Worm (Caenorhabditis elegans) whole organism, L3 larva: ENCODE measurements around the gene F55G1.1.

Source experiments
- R02D3.7 ChIP-seq: fragments of 150-350 bp; optimal IDR thresholded peaks from 2 replicates; lab custom pipeline; 2014; ENCODE audit warnings: missing biosample characterization, missing genetic modification characterization
- ZK546.5 ChIP-seq: sonication (generic microtip); optimal IDR thresholded peaks from 2 replicates; lab custom pipeline; 2017; ENCODE audit warnings: missing biosample characterization, missing genetic modification characterization
- aly-2 ChIP-seq: fragments of 150-350 bp; optimal IDR thresholded peaks from 2 replicates; lab custom pipeline; 2014; ENCODE audit warnings: missing biosample characterization, missing genetic modification characterization
- ama-1 ChIP-seq: fragments of 150-350 bp; optimal IDR thresholded peaks from 2 replicates; lab custom pipeline; 2018
- ceh-16 ChIP-seq: sonication (generic microtip); optimal IDR thresholded peaks from 2 replicates; lab custom pipeline; 2017; ENCODE audit warnings: missing biosample characterization, missing genetic modification characterization
- ceh-28 ChIP-seq: fragments of 150-350 bp; optimal IDR thresholded peaks from 2 replicates; lab custom pipeline; 2014; ENCODE audit warnings: missing biosample characterization, missing genetic modification reagents, missing genetic modification characterization
- ceh-82 ChIP-seq: fragments of 150-350 bp; optimal IDR thresholded peaks from 2 replicates; lab custom pipeline; 2014; ENCODE audit warnings: missing biosample characterization, missing genetic modification characterization
- ceh-9 ChIP-seq: sonication (generic microtip); optimal IDR thresholded peaks from 2 replicates; lab custom pipeline; 2018; ENCODE audit warnings: missing biosample characterization, missing genetic modification characterization
- daf-12 ChIP-seq: fragments of 150-350 bp; optimal IDR thresholded peaks from 2 replicates; lab custom pipeline; 2014; ENCODE audit warnings: missing biosample characterization, missing genetic modification reagents, missing genetic modification characterization
- egl-27 ChIP-seq: sonication (generic microtip); optimal IDR thresholded peaks from 4 replicates; lab custom pipeline; 2017; ENCODE audit warnings: missing biosample characterization, missing genetic modification reagents, missing genetic modification characterization
- egl-5 ChIP-seq: fragments of 150-350 bp; optimal IDR thresholded peaks from 2 replicates; lab custom pipeline; 2017; ENCODE audit warnings: missing biosample characterization, missing genetic modification reagents, missing genetic modification characterization, inconsistent platforms
- elt-1 ChIP-seq: fragments of 150-350 bp; optimal IDR thresholded peaks from 2 replicates; lab custom pipeline; 2014; ENCODE audit warnings: missing biosample characterization, missing genetic modification characterization
- elt-2 ChIP-seq: sonication (generic microtip); optimal IDR thresholded peaks from 2 replicates; lab custom pipeline; 2016; ENCODE audit warnings: missing genetic modification reagents, mild to moderate bottlenecking, missing genetic modification characterization, missing compliant biosample characterization
- elt-3 ChIP-seq, 3 experiments: fragments of 150-350 bp in 1 of 3; sonication (generic microtip) in 2 of 3; optimal IDR thresholded peaks; 2 replicates in 2 of 3; 4 replicates in 1 of 3; lab custom pipeline; 2014 to 2017; ENCODE audit warnings: missing biosample characterization in 3 of 3, missing genetic modification characterization in 3 of 3
- eor-1 ChIP-seq, 2 experiments: fragments of 150-350 bp; optimal IDR thresholded peaks; 2 replicates each; lab custom pipeline; 2014 to 2018; ENCODE audit warnings: missing biosample characterization in 2 of 2, missing genetic modification characterization in 2 of 2
- fkh-10 ChIP-seq: sonication (generic microtip); optimal IDR thresholded peaks from 2 replicates; lab custom pipeline; 2017; ENCODE audit warnings: missing biosample characterization, missing genetic modification reagents, missing genetic modification characterization
- fkh-2 ChIP-seq: fragments of 150-350 bp; optimal IDR thresholded peaks from 2 replicates; lab custom pipeline; 2014; ENCODE audit warnings: missing biosample characterization, missing genetic modification reagents, missing genetic modification characterization
- fos-1 ChIP-seq: fragments of 150-350 bp; optimal IDR thresholded peaks from 2 replicates; lab custom pipeline; 2014; ENCODE audit warnings: missing biosample characterization, missing genetic modification characterization
- hmg-11 ChIP-seq: sonication (generic microtip); optimal IDR thresholded peaks from 2 replicates; lab custom pipeline; 2016; ENCODE audit warnings: missing genetic modification characterization, missing compliant biosample characterization
- jun-1 ChIP-seq: fragments of 150-350 bp; optimal IDR thresholded peaks from 2 replicates; lab custom pipeline; 2014; ENCODE audit warnings: missing biosample characterization, missing genetic modification reagents, missing genetic modification characterization
- lin-15B ChIP-seq: fragments of 150-350 bp; optimal IDR thresholded peaks from 2 replicates; lab custom pipeline; 2014; ENCODE audit warnings: missing biosample characterization, missing genetic modification characterization
- lin-39 ChIP-seq: fragments of 150-350 bp; optimal IDR thresholded peaks from 2 replicates; lab custom pipeline; 2018; ENCODE audit warnings: missing biosample characterization, missing genetic modification reagents, missing genetic modification characterization
- lsy-12 ChIP-seq: sonication (generic microtip); optimal IDR thresholded peaks from 2 replicates; lab custom pipeline; 2016; ENCODE audit warnings: mild to moderate bottlenecking, missing genetic modification characterization, missing compliant biosample characterization
- mdl-1 ChIP-seq: fragments of 150-350 bp; optimal IDR thresholded peaks from 2 replicates; lab custom pipeline; 2014; ENCODE audit warnings: missing biosample characterization, missing genetic modification characterization
- mml-1 ChIP-seq: fragments of 150-350 bp; sonication (generic microtip); optimal IDR thresholded peaks from 3 replicates; lab custom pipeline; 2014; ENCODE audit warnings: missing biosample characterization, missing genetic modification characterization
- nfya-1 ChIP-seq: sonication (generic microtip); optimal IDR thresholded peaks from 2 replicates; lab custom pipeline; 2017; ENCODE audit warnings: missing genetic modification characterization, mild to moderate bottlenecking, missing compliant biosample characterization, antibody characterized with exemption, moderate library complexity; ENCODE audit not compliant: insufficient read depth
- nhr-11 ChIP-seq: fragments of 150-350 bp; optimal IDR thresholded peaks from 2 replicates; lab custom pipeline; 2014; ENCODE audit warnings: missing biosample characterization, missing genetic modification characterization
- nhr-12 ChIP-seq: fragments of 150-350 bp; optimal IDR thresholded peaks from 2 replicates; lab custom pipeline; 2014; ENCODE audit warnings: missing biosample characterization, missing genetic modification characterization
- nhr-23 ChIP-seq: fragments of 150-350 bp; optimal IDR thresholded peaks from 2 replicates; lab custom pipeline; 2014; ENCODE audit warnings: missing biosample characterization, missing genetic modification reagents, missing genetic modification characterization
- nhr-237 ChIP-seq: fragments of 150-350 bp; optimal IDR thresholded peaks from 2 replicates; lab custom pipeline; 2014; ENCODE audit warnings: missing biosample characterization, missing genetic modification characterization
- nhr-25 ChIP-seq: sonication (generic microtip); optimal IDR thresholded peaks from 2 replicates; lab custom pipeline; 2017; ENCODE audit warnings: missing biosample characterization, missing genetic modification characterization
- nhr-28 ChIP-seq: fragments of 150-350 bp; optimal IDR thresholded peaks from 2 replicates; lab custom pipeline; 2014; ENCODE audit warnings: missing biosample characterization, missing genetic modification characterization
- nhr-43 ChIP-seq: sonication (generic microtip); optimal IDR thresholded peaks from 2 replicates; lab custom pipeline; 2016; ENCODE audit warnings: mild to moderate bottlenecking, missing genetic modification characterization, missing compliant biosample characterization; ENCODE audit not compliant: poor library complexity, severe bottlenecking
- nhr-67 ChIP-seq: fragments of 150-350 bp; optimal IDR thresholded peaks from 2 replicates; lab custom pipeline; 2014; ENCODE audit warnings: missing biosample characterization, missing genetic modification characterization
- nhr-76 ChIP-seq: fragments of 150-350 bp; sonication (generic microtip); optimal IDR thresholded peaks from 5 replicates; lab custom pipeline; 2014; ENCODE audit warnings: missing biosample characterization, missing genetic modification characterization
- nhr-77 ChIP-seq: fragments of 150-350 bp; optimal IDR thresholded peaks from 2 replicates; lab custom pipeline; 2014; ENCODE audit warnings: missing biosample characterization, missing genetic modification characterization
- pha-4 ChIP-seq: fragments of 150-350 bp; optimal IDR thresholded peaks from 2 replicates; lab custom pipeline; 2014; ENCODE audit warnings: missing biosample characterization, missing genetic modification reagents, missing genetic modification characterization
- pqm-1 ChIP-seq: fragments of 150-350 bp; optimal IDR thresholded peaks from 2 replicates; lab custom pipeline; 2017; ENCODE audit warnings: missing biosample characterization, missing genetic modification characterization, inconsistent platforms
- sea-2 ChIP-seq: fragments of 150-350 bp; sonication (generic microtip); optimal IDR thresholded peaks from 4 replicates; lab custom pipeline; 2014; ENCODE audit warnings: missing biosample characterization, missing genetic modification reagents, missing genetic modification characterization
- skn-1 ChIP-seq: fragments of 150-350 bp; optimal IDR thresholded peaks from 2 replicates; lab custom pipeline; 2014; ENCODE audit warnings: missing biosample characterization, missing genetic modification characterization
- snpc-4 ChIP-seq: fragments of 150-350 bp; optimal IDR thresholded peaks from 2 replicates; lab custom pipeline; 2014; ENCODE audit warnings: missing biosample characterization, missing genetic modification characterization
- tbx-2 ChIP-seq: sonication (generic microtip); optimal IDR thresholded peaks from 2 replicates; lab custom pipeline; 2016; ENCODE audit warnings: mild to moderate bottlenecking, missing genetic modification characterization, missing compliant biosample characterization
- unc-39 ChIP-seq: sonication (generic microtip); optimal IDR thresholded peaks from 4 replicates; lab custom pipeline; 2017; ENCODE audit warnings: missing biosample characterization, missing genetic modification characterization
- unc-62 ChIP-seq: fragments of 150-350 bp; sonication (generic microtip); optimal IDR thresholded peaks from 4 replicates; lab custom pipeline; 2014; ENCODE audit warnings: missing biosample characterization, missing genetic modification reagents, missing genetic modification characterization
- zag-1 ChIP-seq: fragments of 150-350 bp; optimal IDR thresholded peaks from 2 replicates; lab custom pipeline; 2014; ENCODE audit warnings: missing biosample characterization, missing genetic modification characterization
- ztf-11 ChIP-seq: fragments of 150-350 bp; optimal IDR thresholded peaks from 2 replicates; lab custom pipeline; 2014; ENCODE audit warnings: missing biosample characterization, missing genetic modification characterization
- ztf-4 ChIP-seq: fragments of 150-350 bp; optimal IDR thresholded peaks from 2 replicates; lab custom pipeline; 2014; ENCODE audit warnings: missing biosample characterization, missing genetic modification characterization

F55G1.1 gene

DNA sequence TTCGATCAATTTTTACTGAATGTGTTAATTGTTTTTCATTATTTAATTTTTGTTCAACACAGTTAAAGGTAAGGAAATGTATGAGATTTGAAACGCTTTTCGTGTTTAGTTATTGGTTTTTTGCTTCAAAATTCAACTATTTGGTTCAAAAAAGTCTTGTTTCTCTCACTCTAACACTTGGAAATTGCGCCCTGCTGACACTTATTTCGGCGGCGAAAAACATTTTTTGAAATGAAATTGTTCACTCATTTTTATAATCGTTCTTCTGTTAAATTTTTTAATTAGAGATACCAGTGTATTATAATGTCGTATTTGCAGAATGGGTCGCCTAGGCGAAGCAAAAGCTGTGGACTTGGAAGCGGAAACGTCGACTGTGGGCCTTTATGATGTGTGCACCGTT is 13.4 kb upstream of the F55G1.1 start, which contains the start of gene rod-1:
Gene rod-1 (plus strand): TSS at position 319 of the 400 bp plus-strand sequence.
- TF ChIP-seq nhr-25 (tag; lab: Kevin White, UChicago): no peak
- TF ChIP-seq lsy-12 (tag; lab: Kevin White, UChicago): no peak
- no peak for TF ChIP-seq pqm-1 (tag; lab: Kevin White, UChicago)
- no peak for TF ChIP-seq R02D3.7 (tag; lab: Kevin White, UChicago)
- no peak for TF ChIP-seq ZK546.5 (tag; lab: Kevin White, UChicago)
- TF ChIP-seq ama-1: no peak
- TF ChIP-seq, all 47 proteins: peak for 0

DNA sequence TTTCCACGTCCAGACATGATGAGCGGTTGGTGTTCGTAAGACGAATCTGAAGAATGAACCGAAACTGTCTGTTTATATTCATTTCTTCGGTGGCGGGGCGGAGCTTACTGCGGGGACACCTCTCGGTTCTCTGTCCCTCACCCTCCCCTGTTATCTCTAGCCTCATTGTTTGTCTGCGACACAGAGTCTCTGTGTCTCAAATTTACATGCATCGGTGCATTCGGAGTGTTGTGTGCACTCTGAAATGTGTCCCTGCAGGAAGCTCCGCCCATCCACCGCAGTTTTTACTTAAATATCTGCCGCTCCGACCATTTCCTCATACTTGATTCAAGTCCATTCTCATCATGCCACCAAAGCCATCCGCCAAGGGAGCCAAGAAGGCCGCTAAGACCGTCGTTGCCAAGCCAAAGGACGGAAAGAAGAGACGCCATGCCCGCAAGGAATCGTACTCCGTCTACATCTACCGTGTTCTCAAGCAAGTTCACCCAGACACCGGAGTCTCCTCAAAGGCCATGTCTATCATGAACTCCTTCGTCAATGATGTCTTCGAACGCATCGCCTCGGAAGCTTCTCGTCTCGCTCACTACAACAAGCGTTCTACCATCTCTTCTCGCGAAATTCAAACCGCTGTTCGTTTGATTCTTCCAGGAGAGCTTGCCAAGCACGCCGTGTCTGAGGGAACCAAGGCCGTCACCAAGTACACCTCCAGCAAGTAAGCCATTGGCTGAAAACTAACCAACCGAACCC is 5.2 kb upstream of the F55G1.1 start, which contains the start of the genes his-61 and his-62:
Gene his-61 (minus strand): TSS at position 17 of the 747 bp plus-strand sequence.
Gene his-62 (plus strand): TSS at position 345 of the 747 bp plus-strand sequence.
- TF ChIP-seq fkh-2 (tag; lab: Kevin White, UChicago) (no peak), nhr-28 (no peak), jun-1 (peak; percentile 43), unc-39 (tag; lab: Kevin White, UChicago) (no peak), mdl-1 (tag; lab: Kevin White, UChicago) (no peak), fkh-10 (no peak), lin-39 (no peak), nhr-76 (no peak), ama-1 (no peak), mml-1 (tag; lab: Kevin White, UChicago) (no peak), elt-1 (tag; lab: Kevin White, UChicago) (peak; percentile 42), unc-62 (GFP tag; lab: Kevin White, UChicago) (no peak), hmg-11 (tag; lab: Kevin White, UChicago) (no peak), lin-15B (peak; percentile 13), nhr-12 (tag; lab: Kevin White, UChicago) (no peak), pha-4 (tag; lab: Kevin White, UChicago) (peak; percentile 73), snpc-4 (tag; lab: Kevin White, UChicago) (peak; percentile 82), nfya-1 (peak; percentile 49), ZK546.5 (tag; lab: Kevin White, UChicago) (no peak), fos-1 (no peak), nhr-11 (tag; lab: Kevin White, UChicago) (no peak), pqm-1 (tag; lab: Kevin White, UChicago) (peak; percentile 52), ztf-11 (no peak), nhr-77 (no peak), nhr-23 (tag; lab: Kevin White, UChicago) (no peak), daf-12 (tag; lab: Kevin White, UChicago) (no peak), ceh-9 (tag; lab: Kevin White, UChicago) (no peak), ceh-82 (tag; lab: Kevin White, UChicago) (no peak), ceh-28 (tag; lab: Kevin White, UChicago) (no peak), eor-1 (tag; optimal IDR thresholded peaks at IDR 0.05; lab: Kevin White, UChicago) (no peak), ceh-16 (tag; lab: Kevin White, UChicago) (no peak), nhr-67 (tag; lab: Kevin White, UChicago) (no peak), lsy-12 (tag; lab: Kevin White, UChicago) (peak; percentile 63), zag-1 (no peak), skn-1 (tag; lab: Kevin White, UChicago) (no peak), tbx-2 (tag; lab: Kevin White, UChicago) (no peak), aly-2 (no peak), R02D3.7 (tag; lab: Kevin White, UChicago) (no peak), elt-2 (tag; lab: Kevin White, UChicago) (peak; percentile 83), egl-27 (tag; lab: Kevin White, UChicago) (no peak), ztf-4 (tag; lab: Kevin White, UChicago) (no peak), egl-5 (no peak), nhr-237 (tag; lab: Kevin White, UChicago) (no peak), nhr-43 (tag; lab: Kevin White, UChicago) (peak; percentile 18), elt-3 (tag; optimal IDR thresholded peaks at IDR 0.05; lab: Kevin White, UChicago) (no peak), sea-2 (no peak), nhr-25 (tag; lab: Kevin White, UChicago) (peak; percentile 85)
